Fruit fly (Drosophila melanogaster) whole organism, embryonic: ENCODE measurements around the gene Drice.
A peak's percentile ranks its signal among the peaks of the same experiment; 100 is the strongest.

Source experiments
- CG12219 ChIP-seq: fragments of 200-800 bp; sonication (Bioruptor generic); optimal IDR thresholded peaks from 3 replicates; lab custom pipeline; 2018; ENCODE audit warnings: missing biosample characterization, mild to moderate bottlenecking, missing genetic modification characterization
- CG14710 ChIP-seq: fragments of 200-800 bp; sonication (Bioruptor generic); optimal IDR thresholded peaks from 3 replicates; lab custom pipeline; 2019; ENCODE audit warnings: missing biosample characterization, mild to moderate bottlenecking, missing genetic modification characterization, moderate library complexity
- CG15479 ChIP-seq: fragments of 200-800 bp; sonication (Bioruptor generic); optimal IDR thresholded peaks from 3 replicates; lab custom pipeline; 2019; ENCODE audit warnings: missing biosample characterization, mild to moderate bottlenecking, missing genetic modification characterization, moderate library complexity
- CG31224 ChIP-seq: fragments of 200-800 bp; sonication (Bioruptor generic); IDR thresholded peaks from 2 replicates; pipeline ENCODE4 v1.3.6; 2022; ENCODE audit warnings: missing biosample characterization, missing genetic modification characterization
- CG6689 ChIP-seq: fragments of 200-800 bp; sonication (Bioruptor generic); IDR thresholded peaks from 2 replicates; pipeline ENCODE4 v1.3.6; 2022; ENCODE audit warnings: missing biosample characterization, missing genetic modification characterization
- CG9797 ChIP-seq: fragments of 200-800 bp; sonication (Bioruptor generic); optimal IDR thresholded peaks from 3 replicates; lab custom pipeline; 2018; ENCODE audit warnings: missing biosample characterization, mild to moderate bottlenecking, missing genetic modification characterization
- Gsc ChIP-seq: fragments of 200-800 bp; sonication (Bioruptor generic); IDR thresholded peaks from 2 replicates; pipeline ENCODE4 v1.3.6; 2022; ENCODE audit warnings: missing biosample characterization, missing genetic modification characterization
- Mrtf ChIP-seq: fragments of 200-800 bp; sonication (Bioruptor generic); IDR thresholded peaks from 3 replicates; pipeline ENCODE4 v1.3.6; 2022; ENCODE audit warnings: missing biosample characterization, missing genetic modification characterization
- Ptx1 ChIP-seq: fragments of 200-800 bp; sonication (Bioruptor generic); IDR thresholded peaks from 2 replicates; pipeline ENCODE4 v1.3.6; 2022; ENCODE audit warnings: missing biosample characterization, missing genetic modification characterization
- Sin3A ChIP-seq: fragments of >200 bp; optimal IDR thresholded peaks from 2 replicates; lab custom pipeline; 2018
- ac ChIP-seq: fragments of 200-800 bp; sonication (Bioruptor generic); optimal IDR thresholded peaks from 3 replicates; lab custom pipeline; 2017; ENCODE audit warnings: missing biosample characterization, mild to moderate bottlenecking, missing genetic modification characterization
- exex ChIP-seq: fragments of 200-800 bp; sonication (Bioruptor generic); optimal IDR thresholded peaks from 4 replicates; lab custom pipeline; 2018; ENCODE audit warnings: missing biosample characterization, mild to moderate bottlenecking, missing genetic modification characterization, moderate library complexity
- jing ChIP-seq: fragments of 200-800 bp; sonication (Bioruptor generic); optimal IDR thresholded peaks from 2 replicates; lab custom pipeline; 2018; ENCODE audit warnings: missing biosample characterization, mild to moderate bottlenecking, missing genetic modification characterization

dm6 chr3R:29774360-29775193, 24.9 kb upstream of the Drice start:
- TF ChIP-seq CG15479 (peak; percentile 88), Gsc (GFP tag; lab: Robert Waterston, UW) (no peak), CG12219 (GFP tag; lab: Kevin White, UChicago) (no peak), CG6689 (GFP tag; lab: Robert Waterston, UW) (no peak), Mrtf (GFP tag; lab: Robert Waterston, UW) (no peak), Sin3A (lab: Kevin White, UChicago) (no peak), exex (tag; lab: Kevin White, UChicago) (no peak), CG14710 (tag; lab: Kevin White, UChicago) (no peak), jing (GFP tag; lab: Kevin White, UChicago) (no peak), CG31224 (GFP tag; lab: Robert Waterston, UW) (no peak), Ptx1 (GFP tag; lab: Robert Waterston, UW) (no peak), CG9797 (GFP tag; lab: Kevin White, UChicago) (no peak), ac (GFP tag; lab: Kevin White, UChicago) (no peak)
